Fruit fly (Drosophila melanogaster) whole organism, embryonic: ENCODE data around the gene Srp14.

ENCODE experiments used
- Aef1 ChIP-seq: fragments of 200-800 bp; sonication (Bioruptor generic); IDR thresholded peaks from 3 replicates; pipeline ENCODE4 v1.3.6; 2022; ENCODE audit warnings: missing biosample characterization, missing genetic modification characterization
- CG10321 ChIP-seq: fragments of 200-800 bp; sonication (Bioruptor generic); IDR thresholded peaks from 2 replicates; pipeline ENCODE4 v1.3.6; 2022; ENCODE audit warnings: missing biosample characterization, missing genetic modification characterization
- CG11398 ChIP-seq: fragments of 200-800 bp; sonication (Bioruptor generic); optimal IDR thresholded peaks from 2 replicates; lab custom pipeline; 2016; ENCODE audit warnings: missing biosample characterization, missing genetic modification characterization
- CG13296 ChIP-seq: fragments of 200-800 bp; sonication (Bioruptor generic); optimal IDR thresholded peaks from 3 replicates; lab custom pipeline; 2018; ENCODE audit warnings: missing biosample characterization, mild to moderate bottlenecking, missing genetic modification characterization
- CG14710 ChIP-seq: fragments of 200-800 bp; sonication (Bioruptor generic); optimal IDR thresholded peaks from 3 replicates; lab custom pipeline; 2019; ENCODE audit warnings: missing biosample characterization, mild to moderate bottlenecking, missing genetic modification characterization, moderate library complexity
- CG14860 ChIP-seq: fragments of 200-800 bp; sonication (Bioruptor generic); IDR thresholded peaks from 3 replicates; pipeline ENCODE4 v1.3.6; 2022; ENCODE audit warnings: missing biosample characterization, missing genetic modification characterization; ENCODE audit not compliant: partially characterized antibody
- CG18262 ChIP-seq: fragments of 200-800 bp; optimal IDR thresholded peaks from 3 replicates; lab custom pipeline; 2019; ENCODE audit warnings: missing biosample characterization, mild to moderate bottlenecking, missing genetic modification characterization, moderate library complexity
- CG2875 ChIP-seq: fragments of 200-800 bp; sonication (Bioruptor generic); optimal IDR thresholded peaks from 2 replicates; lab custom pipeline; 2017; ENCODE audit warnings: missing biosample characterization, mild to moderate bottlenecking, missing genetic modification characterization, missing genetic modification reagents
- CG30020 ChIP-seq: fragments of 200-800 bp; optimal IDR thresholded peaks from 2 replicates; lab custom pipeline; 2019; ENCODE audit warnings: missing biosample characterization, mild to moderate bottlenecking, missing genetic modification characterization, moderate library complexity
- CG30431 ChIP-seq: fragments of 200-800 bp; sonication (Bioruptor generic); optimal IDR thresholded peaks from 2 replicates; lab custom pipeline; 2017; ENCODE audit warnings: missing biosample characterization, missing genetic modification characterization
- CG31365 ChIP-seq: fragments of 200-800 bp; sonication (Bioruptor generic); optimal IDR thresholded peaks from 2 replicates; lab custom pipeline; 2018; ENCODE audit warnings: missing biosample characterization, mild to moderate bottlenecking, missing genetic modification characterization
- CG32772 ChIP-seq: fragments of 200-800 bp; sonication (Bioruptor generic); IDR thresholded peaks from 2 replicates; pipeline ENCODE4 v1.3.6; 2022; ENCODE audit warnings: missing biosample characterization, missing genetic modification characterization
- CG3847 ChIP-seq: fragments of 200-800 bp; sonication (Bioruptor generic); IDR thresholded peaks from 2 replicates; pipeline ENCODE4 v1.3.6; 2022; ENCODE audit warnings: missing biosample characterization, missing genetic modification characterization
- CG4360 ChIP-seq: fragments of 200-800 bp; sonication (Bioruptor generic); IDR thresholded peaks from 2 replicates; pipeline ENCODE4 v1.3.6; 2022; ENCODE audit warnings: missing biosample characterization, missing genetic modification characterization
- CG6654 ChIP-seq: fragments of 200-800 bp; sonication (Bioruptor generic); optimal IDR thresholded peaks from 2 replicates; lab custom pipeline; 2017; ENCODE audit warnings: missing biosample characterization, mild to moderate bottlenecking, missing genetic modification characterization
- CG6689 ChIP-seq: fragments of 200-800 bp; sonication (Bioruptor generic); IDR thresholded peaks from 2 replicates; pipeline ENCODE4 v1.3.6; 2022; ENCODE audit warnings: missing biosample characterization, missing genetic modification characterization
- CG7271 ChIP-seq: fragments of 200-800 bp; sonication (Bioruptor generic); optimal IDR thresholded peaks from 2 replicates; lab custom pipeline; 2018; ENCODE audit warnings: missing biosample characterization, mild to moderate bottlenecking, missing genetic modification characterization, moderate library complexity
- CG7556 ChIP-seq: fragments of 200-800 bp; sonication (Bioruptor generic); optimal IDR thresholded peaks from 2 replicates; lab custom pipeline; 2017; ENCODE audit warnings: missing biosample characterization, mild to moderate bottlenecking, missing genetic modification characterization
- CG7745 ChIP-seq: fragments of 200-800 bp; sonication (Bioruptor generic); optimal IDR thresholded peaks from 2 replicates; lab custom pipeline; 2018; ENCODE audit warnings: missing biosample characterization, mild to moderate bottlenecking, missing genetic modification characterization, moderate library complexity
- CG7839 ChIP-seq: fragments of 200-800 bp; sonication (Bioruptor generic); optimal IDR thresholded peaks from 3 replicates; lab custom pipeline; 2018; ENCODE audit warnings: missing biosample characterization, mild to moderate bottlenecking, missing genetic modification characterization, moderate library complexity
- CG8944 ChIP-seq: fragments of 200-800 bp; sonication (Bioruptor generic); optimal IDR thresholded peaks from 3 replicates; lab custom pipeline; 2016; ENCODE audit warnings: missing biosample characterization, missing genetic modification characterization
- D ChIP-seq, 2 experiments: fragments of 200-800 bp in 1 of 2; fragments of >200 bp in 1 of 2; sonication (Bioruptor generic) in 1 of 2; optimal IDR thresholded peaks; 2 replicates in 1 of 2; 3 replicates in 1 of 2; lab custom pipeline; 2017; ENCODE audit warnings: mild to moderate bottlenecking in 1 of 2, missing biosample characterization in 1 of 2, missing genetic modification characterization in 1 of 2, missing genetic modification reagents in 1 of 2
- Dll ChIP-seq: fragments of 200-800 bp; sonication (Bioruptor generic); IDR thresholded peaks from 4 replicates; pipeline ENCODE4 v1.3.6; 2022; ENCODE audit warnings: missing biosample characterization, missing genetic modification characterization; ENCODE audit not compliant: partially characterized antibody
- Dref ChIP-seq: fragments of 200-800 bp; sonication (Bioruptor generic); IDR thresholded peaks from 2 replicates; pipeline ENCODE4 v1.3.6; 2022; ENCODE audit warnings: missing biosample characterization, missing genetic modification characterization
- HmgD ChIP-seq: fragments of 200-800 bp; sonication (Bioruptor generic); optimal IDR thresholded peaks from 3 replicates; lab custom pipeline; 2016; ENCODE audit warnings: missing biosample characterization, missing genetic modification characterization
- Hr3 ChIP-seq: fragments of 200-800 bp; sonication (Bioruptor generic); optimal IDR thresholded peaks from 3 replicates; lab custom pipeline; 2016; ENCODE audit warnings: missing biosample characterization, missing genetic modification characterization
- Jarid2 ChIP-seq: fragments of 200-800 bp; sonication (Bioruptor generic); optimal IDR thresholded peaks from 3 replicates; lab custom pipeline; 2017; ENCODE audit warnings: mild to moderate bottlenecking, missing biosample characterization, missing genetic modification reagents, missing genetic modification characterization
- Max ChIP-seq: fragments of 200-800 bp; sonication (Bioruptor generic); optimal IDR thresholded peaks from 2 replicates; lab custom pipeline; 2016; ENCODE audit warnings: missing biosample characterization, mild to moderate bottlenecking, missing genetic modification characterization
- Nf-YB ChIP-seq: fragments of 200-800 bp; sonication (Bioruptor generic); optimal IDR thresholded peaks from 3 replicates; lab custom pipeline; 2019; ENCODE audit warnings: missing biosample characterization, mild to moderate bottlenecking, missing genetic modification characterization, moderate library complexity
- Side ChIP-seq: fragments of 200-800 bp; sonication (Bioruptor generic); optimal IDR thresholded peaks from 2 replicates; lab custom pipeline; 2016; ENCODE audit warnings: missing biosample characterization, missing genetic modification characterization
- bcd ChIP-seq: fragments of 200-800 bp; sonication (Bioruptor generic); optimal IDR thresholded peaks from 2 replicates; lab custom pipeline; 2017; ENCODE audit warnings: missing biosample characterization, mild to moderate bottlenecking, missing genetic modification characterization
- crc ChIP-seq: fragments of 200-800 bp; sonication (Bioruptor generic); optimal IDR thresholded peaks from 2 replicates; lab custom pipeline; 2016; ENCODE audit warnings: missing biosample characterization, missing genetic modification characterization
- da ChIP-seq: fragments of 200-800 bp; sonication (Bioruptor generic); optimal IDR thresholded peaks from 2 replicates; lab custom pipeline; 2016; ENCODE audit warnings: missing biosample characterization, missing genetic modification characterization
- dan ChIP-seq: fragments of 200-800 bp; sonication (Bioruptor generic); IDR thresholded peaks from 2 replicates; pipeline ENCODE4 v1.3.6; 2022; ENCODE audit warnings: missing biosample characterization, missing genetic modification characterization
- dysf ChIP-seq: fragments of 200-800 bp; sonication (Bioruptor generic); IDR thresholded peaks from 3 replicates; pipeline ENCODE4 v1.3.6; 2022; ENCODE audit warnings: missing biosample characterization, missing genetic modification characterization
- ems ChIP-seq: fragments of 200-800 bp; sonication (Bioruptor generic); optimal IDR thresholded peaks from 3 replicates; lab custom pipeline; 2016; ENCODE audit warnings: missing biosample characterization, missing genetic modification characterization
- exex ChIP-seq: fragments of 200-800 bp; sonication (Bioruptor generic); optimal IDR thresholded peaks from 4 replicates; lab custom pipeline; 2018; ENCODE audit warnings: missing biosample characterization, mild to moderate bottlenecking, missing genetic modification characterization, moderate library complexity
- gfzf ChIP-seq: fragments of 200-800 bp; sonication (Bioruptor generic); optimal IDR thresholded peaks from 2 replicates; lab custom pipeline; 2016; ENCODE audit warnings: missing biosample characterization, mild to moderate bottlenecking, missing genetic modification characterization, moderate library complexity
- gsb-n ChIP-seq: fragments of 200-800 bp; sonication (Bioruptor generic); optimal IDR thresholded peaks from 3 replicates; lab custom pipeline; 2018; ENCODE audit warnings: missing biosample characterization, mild to moderate bottlenecking, missing genetic modification characterization
- h ChIP-seq: fragments of >200 bp; optimal IDR thresholded peaks from 2 replicates; lab custom pipeline; 2017
- ind ChIP-seq: fragments of 200-800 bp; sonication (Bioruptor generic); optimal IDR thresholded peaks from 3 replicates; lab custom pipeline; 2016; ENCODE audit warnings: missing biosample characterization, missing genetic modification characterization
- nau ChIP-seq: fragments of 200-800 bp; sonication (Bioruptor generic); optimal IDR thresholded peaks from 3 replicates; lab custom pipeline; 2017; ENCODE audit warnings: missing biosample characterization, mild to moderate bottlenecking, missing genetic modification characterization, missing genetic modification reagents
- oc ChIP-seq: fragments of 200-800 bp; sonication (Bioruptor generic); optimal IDR thresholded peaks from 2 replicates; lab custom pipeline; 2018; ENCODE audit warnings: missing biosample characterization, mild to moderate bottlenecking, missing genetic modification characterization, moderate library complexity
- sens ChIP-seq: fragments of 200-800 bp; sonication (Bioruptor generic); peaks from one replicate; lab custom pipeline; 2016; ENCODE audit warnings: missing biosample characterization, missing genetic modification characterization
- shn ChIP-seq: fragments of 200-800 bp; sonication (Bioruptor generic); optimal IDR thresholded peaks from 3 replicates; lab custom pipeline; 2016; ENCODE audit warnings: missing biosample characterization, missing genetic modification characterization
- slp2 ChIP-seq: fragments of 200-800 bp; sonication (Bioruptor generic); optimal IDR thresholded peaks from 2 replicates; lab custom pipeline; 2016; ENCODE audit warnings: missing biosample characterization, missing genetic modification characterization
- trem ChIP-seq: fragments of 200-800 bp; optimal IDR thresholded peaks from 3 replicates; lab custom pipeline; 2019; ENCODE audit warnings: missing biosample characterization, mild to moderate bottlenecking, missing genetic modification characterization, moderate library complexity
- tx ChIP-seq: fragments of 200-800 bp; sonication (Bioruptor generic); optimal IDR thresholded peaks from 2 replicates; lab custom pipeline; 2016; ENCODE audit warnings: missing biosample characterization, missing genetic modification characterization
- zfh1 ChIP-seq: fragments of 200-800 bp; sonication (Bioruptor generic); IDR thresholded peaks from 3 replicates; pipeline ENCODE4 v1.3.6; 2022; ENCODE audit warnings: missing biosample characterization, missing genetic modification characterization

Gene Srp14

DNA sequence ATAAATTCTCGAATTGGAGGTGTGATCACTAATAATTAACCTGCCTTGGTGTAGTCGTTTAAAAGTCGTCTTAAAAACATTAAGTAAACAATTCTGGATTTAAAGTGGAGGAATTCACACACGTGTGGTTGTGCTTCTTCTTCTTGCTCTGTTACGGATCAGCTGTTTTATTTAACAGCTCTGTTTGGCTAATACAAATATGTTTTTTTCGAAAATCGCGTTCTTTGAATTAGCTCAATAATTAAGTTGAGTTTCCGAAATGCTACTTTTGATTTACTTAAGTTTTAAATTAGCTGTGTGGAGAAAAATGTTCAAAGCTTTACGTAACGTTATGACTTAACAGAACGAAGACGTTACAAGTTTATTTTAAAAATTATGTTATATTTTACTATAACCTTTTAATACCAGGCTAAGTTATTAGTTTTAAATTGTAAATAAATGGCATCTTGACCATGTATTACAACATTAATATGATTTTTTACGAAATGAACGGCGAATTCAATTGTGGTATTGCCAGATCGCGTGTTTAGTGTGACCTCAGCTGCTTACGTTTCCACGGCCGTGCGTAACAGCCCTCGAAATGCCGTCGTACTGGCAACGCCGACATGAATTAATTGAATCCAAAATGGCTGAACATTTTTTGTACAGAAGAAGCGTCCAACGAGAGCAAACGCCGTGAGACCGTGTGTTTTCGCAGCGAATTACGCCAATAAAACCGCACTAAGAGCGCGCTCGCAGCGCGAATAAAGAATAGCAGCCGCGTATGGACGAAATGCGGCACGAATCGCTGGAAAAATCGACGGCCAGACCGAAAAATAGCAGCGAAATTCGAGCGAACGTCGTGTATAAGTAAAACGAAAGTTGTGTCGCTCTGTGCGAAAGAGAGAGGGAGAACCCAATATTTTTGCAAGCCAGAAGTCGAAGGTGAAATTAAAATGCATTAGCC, 12.9 kb downstream of the Srp14 start, which contains the start of the genes Pus1 and bon (continued):
- 0 out of 3 replicates have a peak, but pooled peaks have one; percentile 7 for TF ChIP-seq CG14860 (GFP tag; lab: Robert Waterston, UW)
- peak; percentile 26 for TF ChIP-seq ind
- TF ChIP-seq nau = no peak
- TF ChIP-seq CG2875 (GFP tag; lab: Kevin White, UChicago) = no peak
- no peak for TF ChIP-seq HmgD (GFP tag; lab: Kevin White, UChicago)
- no peak for TF ChIP-seq CG7745
- no peak for TF ChIP-seq CG8944
- TF ChIP-seq Max (GFP tag; lab: Kevin White, UChicago) = peak; percentile 38
- TF ChIP-seq CG3847 (GFP tag; lab: Robert Waterston, UW) = peak; percentile 64
- peak; percentile 60 for TF ChIP-seq gfzf (GFP tag; lab: Kevin White, UChicago)
- no peak for TF ChIP-seq gsb-n (tag; lab: Kevin White, UChicago)
- TF ChIP-seq CG30431 (GFP tag; lab: Kevin White, UChicago) = no peak
- no peak for TF ChIP-seq CG11398 (GFP tag; lab: Kevin White, UChicago)
- no peak for TF ChIP-seq shn (GFP tag; lab: Kevin White, UChicago)
- peak; percentile 33 for TF ChIP-seq tx (GFP tag; lab: Kevin White, UChicago)
- no peak for TF ChIP-seq h (lab: Kevin White, UChicago)
- peak; percentile 37; the same call in 1 of the 3 replicates for TF ChIP-seq zfh1 (GFP tag; lab: Robert Waterston, UW)
- no peak for TF ChIP-seq CG13296 (GFP tag; lab: Kevin White, UChicago)
- no peak for TF ChIP-seq slp2 (GFP tag; lab: Kevin White, UChicago)
- peak; percentile 19 for TF ChIP-seq ems (GFP tag; lab: Kevin White, UChicago)
- no peak for TF ChIP-seq Hr3 (GFP tag; lab: Kevin White, UChicago)
- TF ChIP-seq bcd (GFP tag; lab: Kevin White, UChicago) = no peak
- TF ChIP-seq dysf = no peak
- peak; percentile 49 for TF ChIP-seq Jarid2
- TF ChIP-seq CG31365 (tag; lab: Kevin White, UChicago) = no peak
- TF ChIP-seq CG7839 (tag; lab: Kevin White, UChicago) = peak; percentile 1
- TF ChIP-seq CG6689 (GFP tag; lab: Robert Waterston, UW) = no peak
- TF ChIP-seq CG32772 (GFP tag; lab: Robert Waterston, UW) = no peak
- TF ChIP-seq CG18262 = peak; percentile 21
- TF ChIP-seq Aef1 (GFP tag; lab: Robert Waterston, UW) = no peak
- no peak for TF ChIP-seq dan (GFP tag; lab: Robert Waterston, UW)
- no peak for TF ChIP-seq CG6654 (GFP tag; lab: Kevin White, UChicago)
- TF ChIP-seq D (optimal IDR thresholded peaks at IDR 0.05; lab: Kevin White, UChicago) = no peak
- TF ChIP-seq D (GFP tag; optimal IDR thresholded peaks at IDR 0.05; lab: Kevin White, UChicago) = no peak
- no peak for TF ChIP-seq CG7271 (tag; lab: Kevin White, UChicago)
- no peak for TF ChIP-seq CG7556 (GFP tag; lab: Kevin White, UChicago)
- TF ChIP-seq CG14710 (tag; lab: Kevin White, UChicago) = peak; percentile 79
- no peak for TF ChIP-seq Dll (GFP tag; lab: Robert Waterston, UW)
- no peak for TF ChIP-seq CG10321 (GFP tag; lab: Robert Waterston, UW)
- peak; percentile 9 for TF ChIP-seq oc (tag; lab: Kevin White, UChicago)
- TF ChIP-seq crc (GFP tag; lab: Kevin White, UChicago) = no peak
- TF ChIP-seq Dref (GFP tag; lab: Robert Waterston, UW) = no peak
- TF ChIP-seq trem (tag; lab: Kevin White, UChicago) = peak; percentile 51
- no peak for TF ChIP-seq da (GFP tag; lab: Kevin White, UChicago)
- no peak for TF ChIP-seq CG4360 (GFP tag; lab: Robert Waterston, UW)
- peak; percentile 89 for TF ChIP-seq sens (GFP tag; lab: Kevin White, UChicago)
- TF ChIP-seq exex (tag; lab: Kevin White, UChicago) = peak; percentile 46
- peak; percentile 41 for TF ChIP-seq Side
- TF ChIP-seq Nf-YB = no peak
- TF ChIP-seq CG30020 = peak; percentile 43
